Fruit fly (Drosophila melanogaster) whole organism, embryonic: ENCODE data around the gene pps.
A peak's percentile ranks its signal among the peaks of the same experiment; 100 is the strongest.

Experiments used
- ATbp ChIP-seq: fragments of 200-800 bp; sonication (Bioruptor generic); optimal IDR thresholded peaks from 2 replicates; lab custom pipeline; 2017; ENCODE audit warnings: missing biosample characterization, mild to moderate bottlenecking, missing genetic modification characterization, missing genetic modification reagents
- Adf1 ChIP-seq: fragments of 200-800 bp; sonication (Bioruptor generic); IDR thresholded peaks from 2 replicates; pipeline ENCODE4 v1.3.6; 2022; ENCODE audit warnings: missing biosample characterization, missing genetic modification characterization
- Antp ChIP-seq: fragments of 200-800 bp; sonication (Bioruptor generic); optimal IDR thresholded peaks from 3 replicates; lab custom pipeline; 2016; ENCODE audit warnings: missing biosample characterization, missing genetic modification characterization
- CG12104 ChIP-seq: fragments of 200-800 bp; sonication (Bioruptor generic); optimal IDR thresholded peaks from 3 replicates; lab custom pipeline; 2016; ENCODE audit warnings: missing biosample characterization, missing genetic modification characterization
- CG12236 ChIP-seq: fragments of 200-800 bp; sonication (Bioruptor generic); optimal IDR thresholded peaks from 2 replicates; lab custom pipeline; 2016; ENCODE audit warnings: missing biosample characterization, missing genetic modification characterization
- CG12942 ChIP-seq: fragments of 200-800 bp; sonication (Bioruptor generic); optimal IDR thresholded peaks from 3 replicates; lab custom pipeline; 2016; ENCODE audit warnings: missing biosample characterization, missing genetic modification characterization
- CG15269 ChIP-seq: fragments of 200-800 bp; sonication (Bioruptor generic); optimal IDR thresholded peaks from 2 replicates; lab custom pipeline; 2018; ENCODE audit warnings: missing biosample characterization, mild to moderate bottlenecking, missing genetic modification characterization, moderate library complexity
- CG17361 ChIP-seq: fragments of 200-800 bp; sonication (Bioruptor generic); IDR thresholded peaks from 3 replicates; pipeline ENCODE4 v1.3.6; 2022; ENCODE audit warnings: missing biosample characterization, missing genetic modification characterization
- CG18011 ChIP-seq: fragments of 200-800 bp; sonication (Bioruptor generic); optimal IDR thresholded peaks from 2 replicates; lab custom pipeline; 2017; ENCODE audit warnings: missing biosample characterization, missing genetic modification characterization, mild to moderate bottlenecking, moderate library complexity, missing genotype
- CG2712 ChIP-seq: fragments of 200-800 bp; optimal IDR thresholded peaks from 3 replicates; lab custom pipeline; 2019; ENCODE audit warnings: missing biosample characterization, mild to moderate bottlenecking, missing genetic modification characterization, moderate library complexity
- CG3281 ChIP-seq: fragments of 200-800 bp; sonication (Bioruptor generic); optimal IDR thresholded peaks from 3 replicates; lab custom pipeline; 2017; ENCODE audit warnings: missing biosample characterization, mild to moderate bottlenecking, missing genetic modification characterization
- CG4328 ChIP-seq: fragments of 200-800 bp; sonication (Bioruptor generic); optimal IDR thresholded peaks from 3 replicates; lab custom pipeline; 2017; ENCODE audit warnings: missing biosample characterization, missing genetic modification reagents, missing genetic modification characterization
- CG4424 ChIP-seq: fragments of 200-800 bp; sonication (Bioruptor generic); optimal IDR thresholded peaks from 3 replicates; lab custom pipeline; 2016; ENCODE audit warnings: missing biosample characterization, missing genetic modification characterization
- CG7357 ChIP-seq: fragments of 200-800 bp; sonication (Bioruptor generic); IDR thresholded peaks from 3 replicates; pipeline ENCODE4 v1.3.6; 2022; ENCODE audit warnings: missing biosample characterization, missing genetic modification characterization
- CG7928 ChIP-seq: fragments of 200-800 bp; sonication (Bioruptor generic); optimal IDR thresholded peaks from 2 replicates; lab custom pipeline; 2017; ENCODE audit warnings: missing biosample characterization, mild to moderate bottlenecking, missing genetic modification characterization
- CG8944 ChIP-seq: fragments of 200-800 bp; sonication (Bioruptor generic); optimal IDR thresholded peaks from 3 replicates; lab custom pipeline; 2016; ENCODE audit warnings: missing biosample characterization, missing genetic modification characterization
- CG9215 ChIP-seq: fragments of 200-800 bp; sonication (Bioruptor generic); IDR thresholded peaks from 2 replicates; pipeline ENCODE4 v1.3.6; 2022; ENCODE audit warnings: missing biosample characterization, missing genetic modification characterization
- CG9932 ChIP-seq: fragments of 200-800 bp; sonication (Bioruptor generic); IDR thresholded peaks from 2 replicates; pipeline ENCODE4 v1.3.6; 2022; ENCODE audit warnings: missing biosample characterization, missing genetic modification characterization
- CHES-1-like ChIP-seq: fragments of 200-800 bp; sonication (Bioruptor generic); optimal IDR thresholded peaks from 2 replicates; lab custom pipeline; 2016; ENCODE audit warnings: missing biosample characterization, missing genetic modification characterization
- D19A ChIP-seq: fragments of 200-800 bp; optimal IDR thresholded peaks from 3 replicates; lab custom pipeline; 2019; ENCODE audit warnings: missing biosample characterization, mild to moderate bottlenecking, missing genetic modification characterization, moderate library complexity
- Dek ChIP-seq: fragments of 200-800 bp; sonication (Bioruptor generic); optimal IDR thresholded peaks from 3 replicates; lab custom pipeline; 2019; ENCODE audit warnings: missing biosample characterization, mild to moderate bottlenecking, missing genetic modification characterization, moderate library complexity
- Dip2 ChIP-seq: fragments of 200-800 bp; sonication (Bioruptor generic); IDR thresholded peaks from 2 replicates; pipeline ENCODE4 v1.3.6; 2022; ENCODE audit warnings: missing biosample characterization, missing genetic modification characterization
- Hmr ChIP-seq: fragments of 200-800 bp; sonication (Bioruptor generic); optimal IDR thresholded peaks from 3 replicates; lab custom pipeline; 2017; ENCODE audit warnings: mild to moderate bottlenecking, missing biosample characterization, missing genetic modification reagents, missing genetic modification characterization
- NK7.1 ChIP-seq: fragments of 200-800 bp; sonication (Bioruptor generic); optimal IDR thresholded peaks from 3 replicates; lab custom pipeline; 2016; ENCODE audit warnings: missing biosample characterization, missing genetic modification characterization
- NfI ChIP-seq: fragments of 200-800 bp; sonication (Bioruptor generic); optimal IDR thresholded peaks from 3 replicates; lab custom pipeline; 2018; ENCODE audit warnings: missing biosample characterization, mild to moderate bottlenecking, missing genetic modification characterization, moderate library complexity
- Ptx1 ChIP-seq: fragments of 200-800 bp; sonication (Bioruptor generic); IDR thresholded peaks from 2 replicates; pipeline ENCODE4 v1.3.6; 2022; ENCODE audit warnings: missing biosample characterization, missing genetic modification characterization
- Rfx ChIP-seq: fragments of 200-800 bp; sonication (Bioruptor generic); IDR thresholded peaks from 2 replicates; pipeline ENCODE4 v1.3.6; 2022; ENCODE audit warnings: missing biosample characterization, missing genetic modification characterization
- Rx ChIP-seq: fragments of 200-800 bp; sonication (Bioruptor generic); IDR thresholded peaks from 2 replicates; pipeline ENCODE4 v1.3.6; 2022; ENCODE audit warnings: missing biosample characterization, missing genetic modification characterization
- Scr ChIP-seq: fragments of 200-800 bp; sonication (Bioruptor generic); IDR thresholded peaks from 2 replicates; pipeline ENCODE4 v1.3.6; 2022; ENCODE audit warnings: missing biosample characterization, missing genetic modification characterization; ENCODE audit not compliant: partially characterized antibody
- Sox100B ChIP-seq: fragments of 200-800 bp; sonication (Bioruptor generic); optimal IDR thresholded peaks from 3 replicates; lab custom pipeline; 2018; ENCODE audit warnings: missing biosample characterization, mild to moderate bottlenecking, missing genetic modification characterization
- Ssrp ChIP-seq: fragments of 200-800 bp; sonication (Bioruptor generic); optimal IDR thresholded peaks from 2 replicates; lab custom pipeline; 2018; ENCODE audit warnings: missing biosample characterization, mild to moderate bottlenecking, missing genetic modification characterization, moderate library complexity
- bcd ChIP-seq: fragments of 200-800 bp; sonication (Bioruptor generic); optimal IDR thresholded peaks from 2 replicates; lab custom pipeline; 2017; ENCODE audit warnings: missing biosample characterization, mild to moderate bottlenecking, missing genetic modification characterization
- caup ChIP-seq: fragments of 200-800 bp; sonication (Bioruptor generic); optimal IDR thresholded peaks from 3 replicates; lab custom pipeline; 2017; ENCODE audit warnings: missing biosample characterization, mild to moderate bottlenecking, missing genetic modification characterization, moderate library complexity; ENCODE audit not compliant: severe bottlenecking
- dan ChIP-seq: fragments of 200-800 bp; sonication (Bioruptor generic); IDR thresholded peaks from 2 replicates; pipeline ENCODE4 v1.3.6; 2022; ENCODE audit warnings: missing biosample characterization, missing genetic modification characterization
- fd64A ChIP-seq: fragments of 200-800 bp; sonication (Bioruptor generic); optimal IDR thresholded peaks from 3 replicates; lab custom pipeline; 2018; ENCODE audit warnings: missing biosample characterization, mild to moderate bottlenecking, missing genetic modification characterization
- ftz-f1 ChIP-seq: fragments of 200-800 bp; sonication (Bioruptor generic); optimal IDR thresholded peaks from 2 replicates; lab custom pipeline; 2016; ENCODE audit warnings: missing biosample characterization, missing genetic modification characterization
- kay ChIP-seq: fragments of 200-800 bp; sonication (Bioruptor generic); optimal IDR thresholded peaks from 2 replicates; lab custom pipeline; 2016; ENCODE audit warnings: missing biosample characterization, missing genetic modification characterization
- lbe ChIP-seq: fragments of 200-800 bp; sonication (Bioruptor generic); optimal IDR thresholded peaks from 2 replicates; lab custom pipeline; 2016; ENCODE audit warnings: missing biosample characterization, mild to moderate bottlenecking, missing genetic modification characterization
- nmo ChIP-seq: fragments of 200-800 bp; sonication (Bioruptor generic); optimal IDR thresholded peaks from 2 replicates; lab custom pipeline; 2018; ENCODE audit warnings: missing biosample characterization, mild to moderate bottlenecking, missing genetic modification characterization, moderate library complexity
- nom ChIP-seq: fragments of 200-800 bp; sonication (Bioruptor generic); optimal IDR thresholded peaks from 2 replicates; lab custom pipeline; 2017; ENCODE audit warnings: missing biosample characterization, missing genetic modification characterization, mild to moderate bottlenecking, moderate library complexity, missing genetic modification reagents
- row ChIP-seq: fragments of 200-800 bp; sonication (Bioruptor generic); IDR thresholded peaks from 3 replicates; pipeline ENCODE4 v1.3.6; 2022; ENCODE audit warnings: missing biosample characterization, missing genetic modification characterization
- sc ChIP-seq, 3 experiments: fragments of >200 bp in 2 of 3; fragments of 200-800 bp in 1 of 3; sonication (Bioruptor generic) in 1 of 3; optimal IDR thresholded peaks; 2 replicates in 2 of 3; 3 replicates in 1 of 3; lab custom pipeline; 2017; ENCODE audit warnings: mild to moderate bottlenecking in 1 of 3, missing biosample characterization in 1 of 3, missing genetic modification characterization in 1 of 3, missing genetic modification reagents in 1 of 3
- scrt ChIP-seq: fragments of 200-800 bp; sonication (Bioruptor generic); optimal IDR thresholded peaks from 2 replicates; lab custom pipeline; 2018; ENCODE audit warnings: missing biosample characterization, mild to moderate bottlenecking, missing genetic modification characterization, moderate library complexity
- sens ChIP-seq: fragments of 200-800 bp; sonication (Bioruptor generic); peaks from one replicate; lab custom pipeline; 2016; ENCODE audit warnings: missing biosample characterization, missing genetic modification characterization
- shn ChIP-seq: fragments of 200-800 bp; sonication (Bioruptor generic); optimal IDR thresholded peaks from 3 replicates; lab custom pipeline; 2016; ENCODE audit warnings: missing biosample characterization, missing genetic modification characterization
- slp2 ChIP-seq: fragments of 200-800 bp; sonication (Bioruptor generic); optimal IDR thresholded peaks from 2 replicates; lab custom pipeline; 2016; ENCODE audit warnings: missing biosample characterization, missing genetic modification characterization
- tll ChIP-seq, 2 experiments: fragments of 200-800 bp in 1 of 2; fragments of >200 bp in 1 of 2; sonication (Bioruptor generic) in 1 of 2; optimal IDR thresholded peaks; 2 replicates each; lab custom pipeline; 2017 to 2019; ENCODE audit warnings: missing biosample characterization in 2 of 2, missing genetic modification characterization in 2 of 2, mild to moderate bottlenecking in 1 of 2, moderate library complexity in 1 of 2
- trem ChIP-seq: fragments of 200-800 bp; optimal IDR thresholded peaks from 3 replicates; lab custom pipeline; 2019; ENCODE audit warnings: missing biosample characterization, mild to moderate bottlenecking, missing genetic modification characterization, moderate library complexity
- vvl ChIP-seq: fragments of 200-800 bp; sonication (Bioruptor generic); IDR thresholded peaks from 2 replicates; pipeline ENCODE4 v1.3.6; 2022; ENCODE audit warnings: missing biosample characterization, missing genetic modification characterization

Gene pps

DNA sequence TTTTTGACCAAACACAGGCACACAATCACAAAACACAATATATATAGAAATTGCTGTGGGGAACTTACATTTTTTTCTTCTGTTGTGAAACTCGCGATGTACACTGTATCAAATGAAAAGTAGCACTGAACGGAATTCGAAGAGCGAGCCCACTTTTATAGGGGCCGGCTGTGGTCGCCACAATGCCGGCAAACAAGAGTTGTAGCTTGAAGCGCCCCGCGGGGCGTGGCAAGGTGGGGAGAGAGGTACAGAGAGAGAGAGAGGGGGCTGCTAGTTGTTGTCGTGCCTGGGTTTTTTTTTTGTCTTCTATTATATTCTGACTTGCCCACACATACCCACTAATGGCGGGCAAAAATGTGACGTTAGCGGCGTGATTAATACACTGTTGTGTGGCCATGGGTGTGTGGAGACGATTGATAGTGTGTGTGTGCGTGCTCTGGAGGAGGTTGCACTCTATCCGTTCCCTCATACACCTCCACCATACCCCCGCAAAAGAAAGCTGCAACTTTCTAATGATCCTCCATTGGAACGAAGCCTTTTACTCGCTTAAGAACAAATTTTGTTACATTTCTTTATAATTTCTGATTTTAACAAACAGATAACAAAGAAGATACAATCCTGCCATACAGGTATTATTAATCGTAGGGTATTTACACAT is 44.4 kb upstream of the pps start, which contains the start of gene GstD1 (continued):
- TF ChIP-seq Ssrp (tag; lab: Kevin White, UChicago) (no peak), nmo (peak; percentile 54), scrt (GFP tag; lab: Kevin White, UChicago) (peak; percentile 35), Dek (tag; lab: Kevin White, UChicago) (peak; percentile 33), Scr (GFP tag; lab: Robert Waterston, UW) (peak; percentile 40), CG8944 (GFP tag; lab: Kevin White, UChicago) (peak; percentile 23), Ptx1 (peak; percentile 51), sc (optimal IDR thresholded peaks at IDR 0.05; lab: Kevin White, UChicago) (no peak), sc (GFP tag; optimal IDR thresholded peaks at IDR 0.05; lab: Kevin White, UChicago) (no peak), CHES-1-like (GFP tag; lab: Kevin White, UChicago) (peak; percentile 49), slp2 (GFP tag; lab: Kevin White, UChicago) (peak; percentile 39), ATbp (peak; percentile 8), caup (GFP tag; lab: Kevin White, UChicago) (peak; percentile 28), lbe (no peak), CG4424 (GFP tag; lab: Kevin White, UChicago) (peak; percentile 8), Rfx (GFP tag; lab: Robert Waterston, UW) (peak; percentile 57), Adf1 (peak; percentile 67; the same call in 1 of the 2 replicates), CG4328 (no peak), sens (GFP tag; lab: Kevin White, UChicago) (peak; percentile 71), row (GFP tag; lab: Robert Waterston, UW) (peak; percentile 64), NK7.1 (GFP tag; lab: Kevin White, UChicago) (peak; percentile 33), bcd (GFP tag; lab: Kevin White, UChicago) (peak; percentile 51), fd64A (GFP tag; lab: Kevin White, UChicago) (no peak), CG9215 (0 out of 2 replicates have a peak, but pooled peaks have one; percentile 45), CG3281 (peak; percentile 58), shn (GFP tag; lab: Kevin White, UChicago) (peak; percentile 44), CG12236 (no peak), D19A (tag; lab: Kevin White, UChicago) (peak; percentile 98), CG12942 (GFP tag; lab: Kevin White, UChicago) (no peak), vvl (GFP tag; lab: Robert Waterston, UW) (peak; percentile 44; the same call in 1 of the 2 replicates), CG17361 (GFP tag; lab: Robert Waterston, UW) (peak; percentile 49; the same call in 1 of the 3 replicates), tll (GFP tag; optimal IDR thresholded peaks at IDR 0.05; lab: Kevin White, UChicago) (no peak), CG18011 (peak; percentile 24), CG7357 (GFP tag; lab: Robert Waterston, UW) (no peak), trem (tag; lab: Kevin White, UChicago) (peak; percentile 5), CG9932 (GFP tag; lab: Robert Waterston, UW) (peak; percentile 51), dan (no peak), Dip2 (GFP tag; lab: Robert Waterston, UW) (no peak), Antp (GFP tag; lab: Kevin White, UChicago) (peak; percentile 21), CG2712 (peak; percentile 21), kay (peak; percentile 66), NfI (GFP tag; lab: Kevin White, UChicago) (peak; percentile 31), CG12104 (GFP tag; lab: Kevin White, UChicago) (peak; percentile 28), Rx (GFP tag; lab: Robert Waterston, UW) (no peak), CG15269 (tag; lab: Kevin White, UChicago) (peak; percentile 9), Sox100B (GFP tag; lab: Kevin White, UChicago) (peak; percentile 18), ftz-f1 (GFP tag; lab: Kevin White, UChicago) (peak; percentile 88), Hmr (peak; percentile 43), nom (GFP tag; lab: Kevin White, UChicago) (peak; percentile 52), CG7928 (GFP tag; lab: Kevin White, UChicago) (peak; percentile 52)
